Fruit fly (Drosophila melanogaster): Measurements from ENCODE around the gene Atg8a.
A peak's percentile ranks its signal among the peaks of the same experiment; 100 is the strongest.

The Atg8a gene

DNA sequence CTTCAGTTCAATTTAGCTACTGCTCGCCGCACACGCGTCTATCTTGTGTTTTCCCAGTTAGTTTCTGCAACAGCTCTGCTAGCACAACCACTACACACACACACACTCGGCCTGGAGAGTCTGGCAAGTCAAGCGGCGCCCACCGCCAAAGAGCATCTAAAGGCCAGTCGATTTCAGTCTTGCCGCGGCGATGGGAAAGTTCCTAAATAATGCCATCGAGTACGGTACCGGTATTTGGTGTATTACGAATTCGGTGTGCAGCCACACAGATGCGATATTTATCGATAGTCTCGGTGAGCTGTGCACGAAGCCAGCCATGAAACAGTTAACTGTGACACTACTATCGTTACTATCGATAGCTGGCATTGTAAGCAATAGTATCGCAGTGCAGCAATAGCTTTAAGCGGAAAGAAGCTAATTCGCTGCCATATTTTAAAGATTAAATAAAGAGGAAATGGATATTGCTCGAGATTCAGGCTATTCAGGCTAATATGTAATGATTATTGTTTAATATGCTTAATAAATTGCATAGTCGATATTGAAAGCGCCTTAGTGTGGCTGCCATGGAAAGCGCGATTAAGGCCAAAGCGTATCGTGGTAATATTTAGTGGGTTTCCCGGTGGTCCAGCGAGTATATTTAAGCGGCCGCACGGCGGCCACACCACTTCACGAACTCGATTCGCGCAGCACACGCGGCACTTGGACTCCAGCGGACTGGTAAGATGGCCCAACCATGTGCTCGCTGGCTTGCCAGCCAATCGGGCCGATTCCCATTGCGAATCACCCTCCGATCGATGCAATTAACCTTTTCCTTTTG is 23.2 kb downstream of the Atg8a start, which contains the start of gene stx (continued):
- TF ChIP-seq tx (GFP tag; optimal IDR thresholded peaks at IDR 0.05), result no peak
- TF ChIP-seq yki (optimal IDR thresholded peaks at IDR 0.05), result no peak
- TF ChIP-seq CG9437 (GFP tag; optimal IDR thresholded peaks at IDR 0.05), result no peak
- no peak for TF ChIP-seq bab2 (GFP tag; optimal IDR thresholded peaks at IDR 0.05)
- TF ChIP-seq klu (GFP tag; IDR thresholded peaks at IDR 0.05), result no peak
- no peak for TF ChIP-seq CG9609 (GFP tag; optimal IDR thresholded peaks at IDR 0.05)
- TF ChIP-seq Bdp1 (GFP tag; optimal IDR thresholded peaks at IDR 0.05), result no peak
- TF ChIP-seq al (GFP tag; IDR thresholded peaks at IDR 0.05), result no peak
- TF ChIP-seq CG7372 (GFP tag; IDR thresholded peaks at IDR 0.05), result no peak
- TF ChIP-seq CG6683 (GFP tag; optimal IDR thresholded peaks at IDR 0.05), result no peak
- peak; percentile 81 for TF ChIP-seq stwl (tag; optimal IDR thresholded peaks at IDR 0.05)
- peak; percentile 35 for TF ChIP-seq vvl (GFP tag; IDR thresholded peaks at IDR 0.05)
- peak; percentile 16 for TF ChIP-seq hkb (optimal IDR thresholded peaks at IDR 0.05)
- peak; percentile 50 for TF ChIP-seq hkb (GFP tag; IDR thresholded peaks at IDR 0.05)
- peak; percentile 25 for TF ChIP-seq CG4707 (GFP tag; optimal IDR thresholded peaks at IDR 0.05)
- no peak for TF ChIP-seq br (optimal IDR thresholded peaks at IDR 0.05)
- peak; percentile 65 for TF ChIP-seq lab (GFP tag; optimal IDR thresholded peaks at IDR 0.05)
- TF ChIP-seq CG14860 (GFP tag; IDR thresholded peaks at IDR 0.05; ENCODE audit: partially characterized antibody), result peak; percentile 98
- peak; percentile 47; the same call in 1 of the 2 replicates for TF ChIP-seq Awh (GFP tag; IDR thresholded peaks at IDR 0.05)
- no peak for TF ChIP-seq CG11093 (GFP tag; IDR thresholded peaks at IDR 0.05)
- 0 out of 2 replicates have a peak, but pooled peaks have one; percentile 33 for TF ChIP-seq CG11696 (GFP tag; IDR thresholded peaks at IDR 0.05)
- TF ChIP-seq ro (GFP tag; IDR thresholded peaks at IDR 0.05), result no peak
- no peak for TF ChIP-seq fd3F (GFP tag; optimal IDR thresholded peaks at IDR 0.05)
- TF ChIP-seq CG15269 (tag; optimal IDR thresholded peaks at IDR 0.05), result peak; percentile 16
- no peak for TF ChIP-seq CG18764 (GFP tag; optimal IDR thresholded peaks at IDR 0.05)
- TF ChIP-seq Hey (tag; optimal IDR thresholded peaks at IDR 0.05), result no peak
- no peak for TF ChIP-seq CG7786 (GFP tag; optimal IDR thresholded peaks at IDR 0.05)
- TF ChIP-seq salm (tag; optimal IDR thresholded peaks at IDR 0.05), result no peak
- no peak for TF ChIP-seq CG7745 (tag; optimal IDR thresholded peaks at IDR 0.05)
- no peak for TF ChIP-seq bcd (GFP tag; optimal IDR thresholded peaks at IDR 0.05)
- TF ChIP-seq Lim3 (GFP tag; IDR thresholded peaks at IDR 0.05), result no peak
- no peak for TF ChIP-seq vfl (GFP tag; optimal IDR thresholded peaks at IDR 0.05)
- peak; percentile 85 for TF ChIP-seq Dref (GFP tag; IDR thresholded peaks at IDR 0.05)
- TF ChIP-seq NC2α (GFP tag; optimal IDR thresholded peaks at IDR 0.05), result peak; percentile 40
- TF ChIP-seq az2 (GFP tag; optimal IDR thresholded peaks at IDR 0.05), result no peak
- no peak for TF ChIP-seq prd (optimal IDR thresholded peaks at IDR 0.05)
- 0 out of 3 replicates have a peak, but pooled peaks have one; percentile 11 for TF ChIP-seq prd (GFP tag; IDR thresholded peaks at IDR 0.05)
- TF ChIP-seq schlank (tag; optimal IDR thresholded peaks at IDR 0.05), result peak; percentile 5
- TF ChIP-seq E2f2 (GFP tag; IDR thresholded peaks at IDR 0.05), result peak; percentile 48; the same call in 1 of the 2 replicates
- TF ChIP-seq cad (GFP tag; optimal IDR thresholded peaks at IDR 0.05), result no peak
- TF ChIP-seq Sry-δ (GFP tag; optimal IDR thresholded peaks at IDR 0.05), result peak; percentile 89
- peak; percentile 96 for TF ChIP-seq pzg (GFP tag; optimal IDR thresholded peaks at IDR 0.05)
- TF ChIP-seq CG6272 (GFP tag; IDR thresholded peaks at IDR 0.05), result no peak
- peak; percentile 30 for TF ChIP-seq CoRest (tag; optimal IDR thresholded peaks at IDR 0.05)
- no peak for TF ChIP-seq CG3065 (GFP tag; optimal IDR thresholded peaks at IDR 0.05)
- TF ChIP-seq cwo (GFP tag; optimal IDR thresholded peaks at IDR 0.05), result peak; percentile 18
- 0 out of 3 replicates have a peak, but pooled peaks have one; percentile 27 for TF ChIP-seq H15 (GFP tag; IDR thresholded peaks at IDR 0.05)
- no peak for TF ChIP-seq abd-A (tag; optimal IDR thresholded peaks at IDR 0.05)
- no peak for TF ChIP-seq eyg (GFP tag; optimal IDR thresholded peaks at IDR 0.05)
- TF ChIP-seq Camta (GFP tag; optimal IDR thresholded peaks at IDR 0.05), result no peak
- no peak for TF ChIP-seq CG5245 (GFP tag; optimal IDR thresholded peaks at IDR 0.05)
